Fruit fly (Drosophila melanogaster) whole organism, embryonic: ENCODE measurements around the gene CG7409.
A peak's percentile ranks its signal among the peaks of the same experiment; 100 is the strongest.

Experiments used
- BEAF-32 ChIP-seq: fragments of 200-800 bp; sonication (Bioruptor generic); optimal IDR thresholded peaks from 3 replicates; lab custom pipeline; 2017; ENCODE audit warnings: missing biosample characterization, missing genetic modification characterization, mild to moderate bottlenecking, moderate library complexity, missing genetic modification reagents
- BtbVII ChIP-seq: fragments of 200-800 bp; sonication (Bioruptor generic); optimal IDR thresholded peaks from 3 replicates; lab custom pipeline; 2017; ENCODE audit warnings: missing biosample characterization, mild to moderate bottlenecking, missing genetic modification characterization
- Bteb2 ChIP-seq: fragments of 200-800 bp; sonication (Bioruptor generic); optimal IDR thresholded peaks from 2 replicates; lab custom pipeline; 2016; ENCODE audit warnings: missing biosample characterization, missing genetic modification characterization
- CG10565 ChIP-seq: fragments of 200-800 bp; sonication (Bioruptor generic); optimal IDR thresholded peaks from 3 replicates; lab custom pipeline; 2016; ENCODE audit warnings: missing biosample characterization, mild to moderate bottlenecking, missing genetic modification characterization
- CG11456 ChIP-seq: fragments of 200-800 bp; sonication (Bioruptor generic); IDR thresholded peaks from 3 replicates; pipeline ENCODE4 v1.3.6; 2022; ENCODE audit warnings: missing biosample characterization, missing genetic modification characterization
- CG12769 ChIP-seq: fragments of 200-800 bp; sonication (Bioruptor generic); optimal IDR thresholded peaks from 2 replicates; lab custom pipeline; 2019; ENCODE audit warnings: missing biosample characterization, mild to moderate bottlenecking, missing genetic modification characterization, moderate library complexity
- CG13894 ChIP-seq: fragments of 200-800 bp; sonication (Bioruptor generic); optimal IDR thresholded peaks from 3 replicates; lab custom pipeline; 2018; ENCODE audit warnings: missing biosample characterization, mild to moderate bottlenecking, missing genetic modification characterization, moderate library complexity
- CG2199 ChIP-seq: fragments of 200-800 bp; sonication (Bioruptor generic); IDR thresholded peaks from 3 replicates; pipeline ENCODE4 v1.3.6; 2022; ENCODE audit warnings: missing biosample characterization, missing genetic modification characterization
- CG3065 ChIP-seq: fragments of 200-800 bp; sonication (Bioruptor generic); optimal IDR thresholded peaks from 2 replicates; lab custom pipeline; 2016; ENCODE audit warnings: missing biosample characterization, missing genetic modification characterization
- CG32772 ChIP-seq: fragments of 200-800 bp; sonication (Bioruptor generic); IDR thresholded peaks from 2 replicates; pipeline ENCODE4 v1.3.6; 2022; ENCODE audit warnings: missing biosample characterization, missing genetic modification characterization
- CG4424 ChIP-seq: fragments of 200-800 bp; sonication (Bioruptor generic); optimal IDR thresholded peaks from 3 replicates; lab custom pipeline; 2016; ENCODE audit warnings: missing biosample characterization, missing genetic modification characterization
- CG6689 ChIP-seq: fragments of 200-800 bp; sonication (Bioruptor generic); IDR thresholded peaks from 2 replicates; pipeline ENCODE4 v1.3.6; 2022; ENCODE audit warnings: missing biosample characterization, missing genetic modification characterization
- CG7786 ChIP-seq: fragments of 200-800 bp; sonication (Bioruptor generic); optimal IDR thresholded peaks from 2 replicates; lab custom pipeline; 2016; ENCODE audit warnings: missing biosample characterization, missing genetic modification characterization
- CG7987 ChIP-seq: fragments of 200-800 bp; sonication (Bioruptor generic); optimal IDR thresholded peaks from 2 replicates; lab custom pipeline; 2018; ENCODE audit warnings: missing biosample characterization, mild to moderate bottlenecking, missing genetic modification characterization, moderate library complexity
- CG8290 ChIP-seq, 3 experiments: fragments of 200-800 bp; sonication (Bioruptor generic); optimal IDR thresholded peaks; 2 replicates each; lab custom pipeline; 2016 to 2019; ENCODE audit warnings: missing biosample characterization in 3 of 3, missing genetic modification characterization in 3 of 3, mild to moderate bottlenecking in 2 of 3, moderate library complexity in 1 of 3
- CG8359 ChIP-seq: fragments of 200-800 bp; sonication (Bioruptor generic); optimal IDR thresholded peaks from 2 replicates; lab custom pipeline; 2017; ENCODE audit warnings: missing biosample characterization, mild to moderate bottlenecking, missing genetic modification characterization, borderline replicate concordance
- CG9609 ChIP-seq: fragments of 200-800 bp; sonication (Bioruptor generic); optimal IDR thresholded peaks from 3 replicates; lab custom pipeline; 2016; ENCODE audit warnings: missing biosample characterization, missing genetic modification characterization
- Camta ChIP-seq: fragments of 200-800 bp; sonication (Bioruptor generic); optimal IDR thresholded peaks from 2 replicates; lab custom pipeline; 2016; ENCODE audit warnings: missing biosample characterization, missing genetic modification characterization
- Dll ChIP-seq: fragments of 200-800 bp; sonication (Bioruptor generic); IDR thresholded peaks from 4 replicates; pipeline ENCODE4 v1.3.6; 2022; ENCODE audit warnings: missing biosample characterization, missing genetic modification characterization; ENCODE audit not compliant: partially characterized antibody
- E2f2 ChIP-seq: fragments of 200-800 bp; sonication (Bioruptor generic); IDR thresholded peaks from 2 replicates; pipeline ENCODE4 v1.3.6; 2022; ENCODE audit warnings: missing biosample characterization, missing genetic modification characterization
- Fer3 ChIP-seq: fragments of 200-800 bp; sonication (Bioruptor generic); optimal IDR thresholded peaks from 2 replicates; lab custom pipeline; 2018; ENCODE audit warnings: missing biosample characterization, mild to moderate bottlenecking, missing genetic modification characterization, moderate library complexity
- HLH4C ChIP-seq: fragments of 200-800 bp; sonication (Bioruptor generic); IDR thresholded peaks from 3 replicates; pipeline ENCODE4 v1.3.6; 2022; ENCODE audit warnings: missing biosample characterization, missing genetic modification characterization; ENCODE audit not compliant: partially characterized antibody
- Hsf ChIP-seq: fragments of 200-800 bp; sonication (Bioruptor generic); optimal IDR thresholded peaks from 3 replicates; lab custom pipeline; 2016; ENCODE audit warnings: missing biosample characterization, missing genetic modification characterization
- Opbp ChIP-seq: fragments of 200-800 bp; sonication (Bioruptor generic); IDR thresholded peaks from 3 replicates; pipeline ENCODE4 v1.3.6; 2022; ENCODE audit warnings: missing biosample characterization, missing genetic modification characterization; ENCODE audit not compliant: partially characterized antibody
- Sox102F ChIP-seq: fragments of 200-800 bp; sonication (Bioruptor generic); optimal IDR thresholded peaks from 2 replicates; lab custom pipeline; 2018; ENCODE audit warnings: missing biosample characterization, mild to moderate bottlenecking, missing genetic modification characterization, moderate library complexity
- abd-A ChIP-seq: fragments of 200-800 bp; sonication (Bioruptor generic); optimal IDR thresholded peaks from 3 replicates; lab custom pipeline; 2019; ENCODE audit warnings: missing biosample characterization, mild to moderate bottlenecking, missing genetic modification characterization, moderate library complexity
- amos ChIP-seq: fragments of 200-800 bp; sonication (Bioruptor generic); IDR thresholded peaks from 2 replicates; pipeline ENCODE4 v1.3.6; 2022; ENCODE audit warnings: missing biosample characterization, missing genetic modification characterization; ENCODE audit not compliant: partially characterized antibody
- bcd ChIP-seq: fragments of 200-800 bp; sonication (Bioruptor generic); optimal IDR thresholded peaks from 2 replicates; lab custom pipeline; 2017; ENCODE audit warnings: missing biosample characterization, mild to moderate bottlenecking, missing genetic modification characterization
- chif ChIP-seq, 2 experiments: fragments of 200-800 bp; sonication (Bioruptor generic); optimal IDR thresholded peaks; 3 replicates each; lab custom pipeline; 2016; ENCODE audit warnings: missing biosample characterization in 2 of 2, missing genetic modification characterization in 2 of 2
- chinmo ChIP-seq: fragments of 200-800 bp; sonication (Bioruptor generic); IDR thresholded peaks from 4 replicates; pipeline ENCODE4 v1.3.6; 2022; ENCODE audit warnings: missing biosample characterization, missing genetic modification characterization; ENCODE audit not compliant: partially characterized antibody
- chn ChIP-seq: fragments of 200-800 bp; sonication (Bioruptor generic); optimal IDR thresholded peaks from 2 replicates; lab custom pipeline; 2016; ENCODE audit warnings: missing biosample characterization, missing genetic modification characterization
- eve ChIP-seq, 2 experiments: fragments of >200 bp; optimal IDR thresholded peaks; 2 replicates each; lab custom pipeline; 2017; ENCODE audit warnings: missing biosample characterization in 2 of 2, missing genetic modification characterization in 2 of 2
- fru ChIP-seq: fragments of >200 bp; optimal IDR thresholded peaks from 2 replicates; lab custom pipeline; 2017
- fu2 ChIP-seq: fragments of 200-800 bp; sonication (Bioruptor generic); optimal IDR thresholded peaks from 2 replicates; lab custom pipeline; 2016; ENCODE audit warnings: missing biosample characterization, missing genetic modification characterization
- jumu ChIP-seq: fragments of 200-800 bp; sonication (Bioruptor generic); optimal IDR thresholded peaks from 3 replicates; lab custom pipeline; 2016; ENCODE audit warnings: missing biosample characterization, missing genetic modification characterization
- kni ChIP-seq: fragments of 200-800 bp; sonication (Bioruptor generic); optimal IDR thresholded peaks from 3 replicates; lab custom pipeline; 2017; ENCODE audit warnings: mild to moderate bottlenecking, missing biosample characterization, missing genetic modification reagents, missing genetic modification characterization
- org-1 ChIP-seq: fragments of 200-800 bp; sonication (Bioruptor generic); optimal IDR thresholded peaks from 2 replicates; lab custom pipeline; 2017; ENCODE audit warnings: missing biosample characterization, missing genetic modification characterization
- psq ChIP-seq: fragments of 200-800 bp; sonication (Bioruptor generic); optimal IDR thresholded peaks from 2 replicates; lab custom pipeline; 2017; ENCODE audit warnings: missing biosample characterization, missing genetic modification characterization
- sd ChIP-seq: fragments of 200-800 bp; sonication (Bioruptor generic); optimal IDR thresholded peaks from 3 replicates; lab custom pipeline; 2018; ENCODE audit warnings: missing biosample characterization, mild to moderate bottlenecking, missing genetic modification characterization, moderate library complexity
- so ChIP-seq: fragments of 200-800 bp; sonication (Bioruptor generic); IDR thresholded peaks from 3 replicates; pipeline ENCODE4 v1.3.6; 2022; ENCODE audit warnings: missing biosample characterization, missing genetic modification characterization
- sqz ChIP-seq: fragments of 200-800 bp; sonication (Bioruptor generic); optimal IDR thresholded peaks from 3 replicates; lab custom pipeline; 2018; ENCODE audit warnings: missing biosample characterization, mild to moderate bottlenecking, missing genetic modification characterization
- ssp ChIP-seq: fragments of 200-800 bp; sonication (Bioruptor generic); IDR thresholded peaks from 2 replicates; pipeline ENCODE4 v1.3.6; 2022; ENCODE audit warnings: missing biosample characterization, missing genetic modification characterization
- toy ChIP-seq: fragments of 200-800 bp; sonication (Bioruptor generic); IDR thresholded peaks from 2 replicates; pipeline ENCODE4 v1.3.6; 2022; ENCODE audit warnings: missing biosample characterization, missing genetic modification characterization
- trem ChIP-seq: fragments of 200-800 bp; optimal IDR thresholded peaks from 3 replicates; lab custom pipeline; 2019; ENCODE audit warnings: missing biosample characterization, mild to moderate bottlenecking, missing genetic modification characterization, moderate library complexity
- vvl ChIP-seq: fragments of 200-800 bp; sonication (Bioruptor generic); IDR thresholded peaks from 2 replicates; pipeline ENCODE4 v1.3.6; 2022; ENCODE audit warnings: missing biosample characterization, missing genetic modification characterization
- wek ChIP-seq: fragments of 200-800 bp; sonication (Bioruptor generic); optimal IDR thresholded peaks from 3 replicates; lab custom pipeline; 2018; ENCODE audit warnings: missing biosample characterization, mild to moderate bottlenecking, missing genetic modification characterization, moderate library complexity

The CG7409 gene

dm6 chr3L:7726285-7726684 lies 27.9 kb upstream of the CG7409 start, which contains the start of gene CG7457 (continued):
- peak; percentile 97 for TF ChIP-seq Opbp
- no peak for TF ChIP-seq chn
- peak; percentile 90 for TF ChIP-seq BEAF-32 (GFP tag; lab: Kevin White, UChicago)
- TF ChIP-seq ssp: no peak
- peak; percentile 73 for TF ChIP-seq sd (tag; lab: Kevin White, UChicago)
- TF ChIP-seq CG10565 (GFP tag; lab: Kevin White, UChicago): no peak
- no peak for TF ChIP-seq chif (GFP tag; optimal IDR thresholded peaks at IDR 0.05; lab: Kevin White, UChicago)
- no peak for TF ChIP-seq CG6689 (GFP tag; lab: Robert Waterston, UW)
- TF ChIP-seq Dll (GFP tag; lab: Robert Waterston, UW): peak; percentile 92
- no peak for TF ChIP-seq fu2 (GFP tag; lab: Kevin White, UChicago)
- TF ChIP-seq E2f2 (GFP tag; lab: Robert Waterston, UW): peak; percentile 70
- TF ChIP-seq trem (tag; lab: Kevin White, UChicago): peak; percentile 30
- TF ChIP-seq chinmo (GFP tag; lab: Robert Waterston, UW): peak; percentile 89
- no peak for TF ChIP-seq fru (lab: Kevin White, UChicago)
- peak; percentile 90 for TF ChIP-seq HLH4C (GFP tag; lab: Robert Waterston, UW)
- no peak for TF ChIP-seq CG9609 (GFP tag; lab: Kevin White, UChicago)
- no peak for TF ChIP-seq bcd

- peak; percentile 93 for TF ChIP-seq CG13894
- no peak for TF ChIP-seq psq (GFP tag; lab: Kevin White, UChicago)
These were observed 27.5 kb upstream of the CG7409 start for dm6 chr3L:7726690-7727089.

dm6 chr3L:7732141-7732748 lies 22.0 kb upstream of the CG7409 start, which contains the start of gene CG8492:
TSS of gene CG8492 (minus strand) at chr3L:7732191.
- TF ChIP-seq sqz (GFP tag; lab: Kevin White, UChicago) (peak; percentile 43), CG7786 (GFP tag; lab: Kevin White, UChicago) (no peak), chn (no peak), CG8359 (GFP tag; lab: Kevin White, UChicago) (peak; percentile 98), amos (no peak), vvl (GFP tag; lab: Robert Waterston, UW) (peak; percentile 53; the same call in 1 of the 2 replicates), CG32772 (no peak), chinmo (GFP tag; lab: Robert Waterston, UW) (peak; percentile 63; the same call in 2 of the 4 replicates), org-1 (GFP tag; lab: Kevin White, UChicago) (no peak)

dm6 chr3L:7741953-7742352 lies 12.3 kb upstream of the CG7409 start:
- TF ChIP-seq Fer3 (tag; lab: Kevin White, UChicago): no peak
- TF ChIP-seq BtbVII: no peak
- TF ChIP-seq Sox102F (GFP tag; lab: Kevin White, UChicago): no peak
- peak; percentile 4 for TF ChIP-seq abd-A
- TF ChIP-seq CG4424 (GFP tag; lab: Kevin White, UChicago): no peak
- TF ChIP-seq CG3065 (GFP tag; lab: Kevin White, UChicago): no peak
- no peak for TF ChIP-seq so
- TF ChIP-seq eve (GFP tag; optimal IDR thresholded peaks at IDR 0.05; lab: Kevin White, UChicago): no peak
- TF ChIP-seq CG7987 (GFP tag; lab: Kevin White, UChicago): no peak
- no peak for TF ChIP-seq Hsf (GFP tag; lab: Kevin White, UChicago)
- TF ChIP-seq jumu (GFP tag; lab: Kevin White, UChicago): no peak
- no peak for TF ChIP-seq wek (GFP tag; lab: Kevin White, UChicago)
- no peak for TF ChIP-seq Bteb2
- peak; percentile 64 for TF ChIP-seq CG12769 (tag; lab: Kevin White, UChicago)
- peak; percentile 77 for TF ChIP-seq kni
- TF ChIP-seq CG2199 (GFP tag; lab: Robert Waterston, UW): no peak
- peak; percentile 84 for TF ChIP-seq CG13894
- no peak for TF ChIP-seq CG11456 (GFP tag; lab: Robert Waterston, UW)
- TF ChIP-seq toy (GFP tag; lab: Robert Waterston, UW): no peak
- no peak for TF ChIP-seq Camta (GFP tag; lab: Kevin White, UChicago)
- TF ChIP-seq CG8290 (GFP tag; optimal IDR thresholded peaks at IDR 0.05; lab: Kevin White, UChicago): peak; percentile 21
- TF ChIP-seq CG8290 (tag; optimal IDR thresholded peaks at IDR 0.05; lab: Kevin White, UChicago): no peak
